Fruit fly (Drosophila melanogaster) whole organism, embryonic: ENCODE measurements around the gene Rab7.

Source experiments
- BEAF-32 ChIP-seq: fragments of 200-800 bp; sonication (Bioruptor generic); optimal IDR thresholded peaks from 3 replicates; lab custom pipeline; 2017; ENCODE audit warnings: missing biosample characterization, missing genetic modification characterization, mild to moderate bottlenecking, moderate library complexity, missing genetic modification reagents
- Bteb2 ChIP-seq: fragments of 200-800 bp; sonication (Bioruptor generic); optimal IDR thresholded peaks from 2 replicates; lab custom pipeline; 2016; ENCODE audit warnings: missing biosample characterization, missing genetic modification characterization
- C15 ChIP-seq: fragments of 200-800 bp; sonication (Bioruptor generic); IDR thresholded peaks from 3 replicates; pipeline ENCODE4 v1.3.6; 2022; ENCODE audit warnings: missing biosample characterization, missing genetic modification characterization
- CG10565 ChIP-seq: fragments of 200-800 bp; sonication (Bioruptor generic); optimal IDR thresholded peaks from 3 replicates; lab custom pipeline; 2016; ENCODE audit warnings: missing biosample characterization, mild to moderate bottlenecking, missing genetic modification characterization
- CG11085 ChIP-seq: fragments of 200-800 bp; sonication (Bioruptor generic); IDR thresholded peaks from 2 replicates; pipeline ENCODE4 v1.3.6; 2022; ENCODE audit warnings: missing biosample characterization, missing genetic modification characterization
- CG11696 ChIP-seq: fragments of 200-800 bp; sonication (Bioruptor generic); IDR thresholded peaks from 2 replicates; pipeline ENCODE4 v1.3.6; 2022; ENCODE audit warnings: missing biosample characterization, missing genetic modification characterization
- CG12236 ChIP-seq: fragments of 200-800 bp; sonication (Bioruptor generic); optimal IDR thresholded peaks from 2 replicates; lab custom pipeline; 2016; ENCODE audit warnings: missing biosample characterization, missing genetic modification characterization
- CG14050 ChIP-seq: fragments of 200-800 bp; sonication (Bioruptor generic); IDR thresholded peaks from 3 replicates; pipeline ENCODE4 v1.3.6; 2022; ENCODE audit warnings: missing biosample characterization, missing genetic modification characterization
- CG14860 ChIP-seq: fragments of 200-800 bp; sonication (Bioruptor generic); IDR thresholded peaks from 3 replicates; pipeline ENCODE4 v1.3.6; 2022; ENCODE audit warnings: missing biosample characterization, missing genetic modification characterization; ENCODE audit not compliant: partially characterized antibody
- CG16863 ChIP-seq: fragments of 200-800 bp; sonication (Bioruptor generic); optimal IDR thresholded peaks from 3 replicates; lab custom pipeline; 2016; ENCODE audit warnings: missing biosample characterization, missing genetic modification characterization
- CG17829 ChIP-seq: fragments of 200-800 bp; optimal IDR thresholded peaks from 2 replicates; lab custom pipeline; 2019; ENCODE audit warnings: missing biosample characterization, mild to moderate bottlenecking, missing genetic modification characterization, moderate library complexity
- CG2116 ChIP-seq: fragments of 200-800 bp; sonication (Bioruptor generic); optimal IDR thresholded peaks from 3 replicates; lab custom pipeline; 2018; ENCODE audit warnings: missing biosample characterization, mild to moderate bottlenecking, missing genetic modification characterization
- CG31224 ChIP-seq: fragments of 200-800 bp; sonication (Bioruptor generic); IDR thresholded peaks from 2 replicates; pipeline ENCODE4 v1.3.6; 2022; ENCODE audit warnings: missing biosample characterization, missing genetic modification characterization
- CG4730 ChIP-seq: fragments of 200-800 bp; sonication (Bioruptor generic); IDR thresholded peaks from 2 replicates; pipeline ENCODE4 v1.3.6; 2022; ENCODE audit warnings: missing biosample characterization, missing genetic modification characterization
- CG4854 ChIP-seq: fragments of 200-800 bp; sonication (Bioruptor generic); optimal IDR thresholded peaks from 2 replicates; lab custom pipeline; 2016; ENCODE audit warnings: missing biosample characterization, missing genetic modification characterization, inconsistent platforms
- CG6272 ChIP-seq: fragments of 200-800 bp; sonication (Bioruptor generic); IDR thresholded peaks from 2 replicates; pipeline ENCODE4 v1.3.6; 2022; ENCODE audit warnings: missing biosample characterization, missing genetic modification characterization
- CG7271 ChIP-seq: fragments of 200-800 bp; sonication (Bioruptor generic); optimal IDR thresholded peaks from 2 replicates; lab custom pipeline; 2018; ENCODE audit warnings: missing biosample characterization, mild to moderate bottlenecking, missing genetic modification characterization, moderate library complexity
- CG7357 ChIP-seq: fragments of 200-800 bp; sonication (Bioruptor generic); IDR thresholded peaks from 3 replicates; pipeline ENCODE4 v1.3.6; 2022; ENCODE audit warnings: missing biosample characterization, missing genetic modification characterization
- CG7786 ChIP-seq: fragments of 200-800 bp; sonication (Bioruptor generic); optimal IDR thresholded peaks from 2 replicates; lab custom pipeline; 2016; ENCODE audit warnings: missing biosample characterization, missing genetic modification characterization
- CG8089 ChIP-seq: fragments of 200-800 bp; sonication (Bioruptor generic); optimal IDR thresholded peaks from 3 replicates; lab custom pipeline; 2016; ENCODE audit warnings: missing biosample characterization, missing genetic modification characterization
- CG8281 ChIP-seq: fragments of 200-800 bp; sonication (Bioruptor generic); optimal IDR thresholded peaks from 2 replicates; lab custom pipeline; 2018; ENCODE audit warnings: missing biosample characterization, mild to moderate bottlenecking, missing genetic modification characterization, moderate library complexity
- CG8388 ChIP-seq: fragments of 200-800 bp; sonication (Bioruptor generic); optimal IDR thresholded peaks from 2 replicates; lab custom pipeline; 2019; ENCODE audit warnings: missing biosample characterization, mild to moderate bottlenecking, missing genetic modification characterization, moderate library complexity
- CG8924 ChIP-seq: fragments of 200-800 bp; optimal IDR thresholded peaks from 3 replicates; lab custom pipeline; 2019; ENCODE audit warnings: missing biosample characterization, mild to moderate bottlenecking, missing genetic modification characterization, moderate library complexity
- CkIIα-i1 ChIP-seq: fragments of 200-800 bp; sonication (Bioruptor generic); IDR thresholded peaks from 2 replicates; pipeline ENCODE4 v1.3.6; 2022; ENCODE audit warnings: missing biosample characterization, missing genetic modification characterization
- Dbx ChIP-seq: fragments of 200-800 bp; sonication (Bioruptor generic); IDR thresholded peaks from 3 replicates; pipeline ENCODE4 v1.3.6; 2022; ENCODE audit warnings: missing biosample characterization, missing genetic modification characterization
- Elba2 ChIP-seq: fragments of 200-800 bp; sonication (Bioruptor generic); optimal IDR thresholded peaks from 3 replicates; lab custom pipeline; 2016; ENCODE audit warnings: missing biosample characterization, missing genetic modification characterization
- HLH54F ChIP-seq: fragments of 200-800 bp; sonication (Bioruptor generic); optimal IDR thresholded peaks from 3 replicates; lab custom pipeline; 2016; ENCODE audit warnings: missing biosample characterization, missing genetic modification characterization
- Hand ChIP-seq: fragments of 200-800 bp; sonication (Bioruptor generic); optimal IDR thresholded peaks from 2 replicates; lab custom pipeline; 2017; ENCODE audit warnings: mild to moderate bottlenecking, missing biosample characterization, missing genetic modification reagents, missing genetic modification characterization
- Hey ChIP-seq: fragments of 200-800 bp; sonication (Bioruptor generic); optimal IDR thresholded peaks from 3 replicates; lab custom pipeline; 2018; ENCODE audit warnings: missing biosample characterization, mild to moderate bottlenecking, missing genetic modification characterization
- NC2α ChIP-seq: fragments of 200-800 bp; sonication (Bioruptor generic); optimal IDR thresholded peaks from 2 replicates; lab custom pipeline; 2016; ENCODE audit warnings: missing biosample characterization, missing genetic modification characterization
- Poxn ChIP-seq: fragments of 200-800 bp; sonication (Bioruptor generic); IDR thresholded peaks from 2 replicates; pipeline ENCODE4 v1.3.6; 2022; ENCODE audit warnings: missing biosample characterization, missing genetic modification characterization
- Scr ChIP-seq: fragments of 200-800 bp; sonication (Bioruptor generic); IDR thresholded peaks from 2 replicates; pipeline ENCODE4 v1.3.6; 2022; ENCODE audit warnings: missing biosample characterization, missing genetic modification characterization; ENCODE audit not compliant: partially characterized antibody
- TFAM ChIP-seq: fragments of 200-800 bp; sonication (Bioruptor generic); optimal IDR thresholded peaks from 2 replicates; lab custom pipeline; 2017; ENCODE audit warnings: missing biosample characterization, missing genetic modification characterization, inconsistent platforms
- ab ChIP-seq: fragments of 200-800 bp; sonication (Bioruptor generic); optimal IDR thresholded peaks from 2 replicates; lab custom pipeline; 2016; ENCODE audit warnings: missing biosample characterization, missing genetic modification characterization
- ato ChIP-seq: fragments of 200-800 bp; sonication (Bioruptor generic); IDR thresholded peaks from 2 replicates; pipeline ENCODE4 v1.3.6; 2022; ENCODE audit warnings: missing biosample characterization, missing genetic modification characterization; ENCODE audit not compliant: partially characterized antibody
- croc ChIP-seq: fragments of 200-800 bp; sonication (Bioruptor generic); conservative IDR thresholded peaks from 3 replicates; pipeline ENCODE4 v1.3.6; 2022; ENCODE audit warnings: missing biosample characterization, missing genetic modification characterization
- crol ChIP-seq: fragments of 200-800 bp; sonication (Bioruptor generic); IDR thresholded peaks from 2 replicates; pipeline ENCODE4 v1.3.6; 2022; ENCODE audit warnings: missing biosample characterization, missing genetic modification characterization
- dati ChIP-seq: fragments of 200-800 bp; sonication (Bioruptor generic); IDR thresholded peaks from 2 replicates; pipeline ENCODE4 v1.3.6; 2022; ENCODE audit warnings: missing biosample characterization, missing genetic modification characterization
- disco-r ChIP-seq: fragments of 200-800 bp; sonication (Bioruptor generic); optimal IDR thresholded peaks from 2 replicates; lab custom pipeline; 2016; ENCODE audit warnings: missing biosample characterization, missing genetic modification characterization
- kay ChIP-seq: fragments of 200-800 bp; sonication (Bioruptor generic); optimal IDR thresholded peaks from 2 replicates; lab custom pipeline; 2016; ENCODE audit warnings: missing biosample characterization, missing genetic modification characterization
- mam ChIP-seq: fragments of 200-800 bp; sonication (Bioruptor generic); optimal IDR thresholded peaks from 3 replicates; lab custom pipeline; 2016; ENCODE audit warnings: missing biosample characterization, missing genetic modification characterization
- psq ChIP-seq: fragments of 200-800 bp; sonication (Bioruptor generic); optimal IDR thresholded peaks from 2 replicates; lab custom pipeline; 2017; ENCODE audit warnings: missing biosample characterization, missing genetic modification characterization
- ranshi ChIP-seq: fragments of 200-800 bp; sonication (Bioruptor generic); IDR thresholded peaks from 2 replicates; pipeline ENCODE4 v1.3.6; 2022; ENCODE audit warnings: missing biosample characterization, missing genetic modification characterization
- repo ChIP-seq: fragments of 200-800 bp; sonication (Bioruptor generic); optimal IDR thresholded peaks from 2 replicates; lab custom pipeline; 2016; ENCODE audit warnings: missing biosample characterization, missing genetic modification characterization
- row ChIP-seq: fragments of 200-800 bp; sonication (Bioruptor generic); IDR thresholded peaks from 3 replicates; pipeline ENCODE4 v1.3.6; 2022; ENCODE audit warnings: missing biosample characterization, missing genetic modification characterization
- seq ChIP-seq: fragments of 200-800 bp; sonication (Bioruptor generic); IDR thresholded peaks from 2 replicates; pipeline ENCODE4 v1.3.6; 2022; ENCODE audit warnings: missing biosample characterization, missing genetic modification characterization
- sima ChIP-seq: fragments of 200-800 bp; sonication (Bioruptor generic); optimal IDR thresholded peaks from 2 replicates; lab custom pipeline; 2016; ENCODE audit warnings: missing biosample characterization, missing genetic modification characterization
- sob ChIP-seq: fragments of 200-800 bp; sonication (Bioruptor generic); IDR thresholded peaks from 2 replicates; pipeline ENCODE4 v1.3.6; 2022; ENCODE audit warnings: missing biosample characterization, missing genetic modification characterization
- ttk ChIP-seq: fragments of 200-800 bp; sonication (Bioruptor generic); IDR thresholded peaks from 2 replicates; pipeline ENCODE4 v2.1.2; 2022; ENCODE audit warnings: missing biosample characterization, missing genetic modification characterization
- zf30C ChIP-seq: fragments of 200-800 bp; sonication (Bioruptor generic); optimal IDR thresholded peaks from 3 replicates; lab custom pipeline; 2018; ENCODE audit warnings: missing biosample characterization, mild to moderate bottlenecking, missing genetic modification characterization

The Rab7 gene

DNA sequence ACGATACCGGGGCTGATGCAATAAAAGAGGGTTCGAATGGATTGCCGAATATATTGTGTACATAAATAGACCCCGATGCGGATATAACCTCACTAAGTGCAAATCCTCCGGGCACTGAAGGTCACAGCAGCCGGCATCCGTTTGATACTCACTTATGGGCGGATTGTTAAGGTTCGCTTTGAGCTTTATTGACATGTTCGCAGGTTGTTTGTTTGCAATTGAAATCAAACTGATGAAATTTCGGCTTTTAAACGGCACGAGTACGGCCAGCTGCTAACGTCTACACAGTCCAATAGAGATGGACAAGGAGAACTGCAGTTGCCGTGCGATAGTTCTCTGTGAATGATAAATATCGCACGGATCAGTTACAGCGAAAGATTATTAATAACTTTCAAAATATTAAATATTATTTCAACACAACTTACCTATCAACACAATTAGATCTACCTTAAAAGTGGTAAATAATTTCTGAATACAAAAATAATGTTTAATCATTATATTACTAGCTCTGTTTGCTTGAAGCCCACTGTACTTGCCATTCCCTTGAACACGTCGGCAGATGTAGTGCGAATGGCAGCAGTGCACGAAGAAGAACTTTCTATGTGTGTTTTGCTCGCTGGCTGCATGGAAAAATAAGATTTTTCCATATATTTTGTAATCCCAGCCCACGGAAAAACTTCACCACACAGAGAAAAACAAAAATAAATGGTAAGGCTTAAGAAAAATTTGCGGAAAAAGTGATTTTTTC, 34.5 kb upstream of the Rab7 start, which contains the start of the genes GluProRS and AP-1sigma (continued):
- peak; percentile 42 for TF ChIP-seq disco-r (GFP tag; lab: Kevin White, UChicago)
- no peak for TF ChIP-seq TFAM (GFP tag; lab: Kevin White, UChicago)
- peak; percentile 46 for TF ChIP-seq CG12236 (GFP tag; lab: Kevin White, UChicago)
- peak; percentile 52 for TF ChIP-seq CG8281 (tag; lab: Kevin White, UChicago)
- TF ChIP-seq seq (GFP tag; lab: Robert Waterston, UW) = peak; percentile 91
- TF ChIP-seq CG10565 = peak; percentile 53
- TF ChIP-seq HLH54F (GFP tag; lab: Kevin White, UChicago) = peak; percentile 86
- TF ChIP-seq CG7786 (GFP tag; lab: Kevin White, UChicago) = peak; percentile 82
- TF ChIP-seq Hand (GFP tag; lab: Kevin White, UChicago) = peak; percentile 58
- peak; percentile 70 for TF ChIP-seq CG2116
- peak; percentile 87 for TF ChIP-seq Poxn (GFP tag; lab: Robert Waterston, UW)
- TF ChIP-seq ato (GFP tag; lab: Robert Waterston, UW) = peak; percentile 67
- peak; percentile 95 for TF ChIP-seq ttk (GFP tag; lab: Robert Waterston, UW)
- peak; percentile 63 for TF ChIP-seq CG7271
- peak; percentile 90 for TF ChIP-seq CG11696
- peak; percentile 88; the same call in 2 of the 3 replicates for TF ChIP-seq C15
- TF ChIP-seq sob (GFP tag; lab: Robert Waterston, UW) = peak; percentile 96
- peak; percentile 89 for TF ChIP-seq kay (GFP tag; lab: Kevin White, UChicago)
- peak; percentile 93 for TF ChIP-seq CG14860 (GFP tag; lab: Robert Waterston, UW)
- 0 out of 2 replicates have a peak, but pooled peaks have one; percentile 42 for TF ChIP-seq CkIIα-i1 (GFP tag; lab: Robert Waterston, UW)
- TF ChIP-seq zf30C (GFP tag; lab: Kevin White, UChicago) = no peak
- peak; percentile 97 for TF ChIP-seq Scr (GFP tag; lab: Robert Waterston, UW)
- peak; percentile 55 for TF ChIP-seq ab (GFP tag; lab: Kevin White, UChicago)
- TF ChIP-seq mam (GFP tag; lab: Kevin White, UChicago) = peak; percentile 90
- peak; percentile 82 for TF ChIP-seq CG16863
- TF ChIP-seq Bteb2 (GFP tag; lab: Kevin White, UChicago) = peak; percentile 76
- TF ChIP-seq dati = peak; percentile 84
- peak; percentile 69 for TF ChIP-seq CG8089 (GFP tag; lab: Kevin White, UChicago)
- peak; percentile 73 for TF ChIP-seq Elba2 (GFP tag; lab: Kevin White, UChicago)
- peak; percentile 91 for TF ChIP-seq CG31224 (GFP tag; lab: Robert Waterston, UW)
- peak; percentile 92 for TF ChIP-seq croc (GFP tag; lab: Robert Waterston, UW)
- TF ChIP-seq CG6272 (GFP tag; lab: Robert Waterston, UW) = peak; percentile 95
- peak; percentile 98 for TF ChIP-seq Dbx (GFP tag; lab: Robert Waterston, UW)
- TF ChIP-seq CG8388 = peak; percentile 83
- peak; percentile 95 for TF ChIP-seq ranshi (GFP tag; lab: Robert Waterston, UW)
- TF ChIP-seq CG11085 (GFP tag; lab: Robert Waterston, UW) = peak; percentile 95
- TF ChIP-seq row (GFP tag; lab: Robert Waterston, UW) = peak; percentile 99
- peak; percentile 94 for TF ChIP-seq BEAF-32
- TF ChIP-seq CG8924 (tag; lab: Kevin White, UChicago) = peak; percentile 88
- TF ChIP-seq sima (GFP tag; lab: Kevin White, UChicago) = peak; percentile 39
- TF ChIP-seq NC2α = peak; percentile 30
- peak; percentile 93 for TF ChIP-seq CG4730 (GFP tag; lab: Robert Waterston, UW)
- TF ChIP-seq Hey = peak; percentile 42
- TF ChIP-seq repo (GFP tag; lab: Kevin White, UChicago) = peak; percentile 50
- peak; percentile 66 for TF ChIP-seq crol (GFP tag; lab: Robert Waterston, UW)
- TF ChIP-seq CG17829 (tag; lab: Kevin White, UChicago) = peak; percentile 89
- TF ChIP-seq CG14050 (GFP tag; lab: Robert Waterston, UW) = peak; percentile 90
- TF ChIP-seq psq (GFP tag; lab: Kevin White, UChicago) = peak; percentile 68
- TF ChIP-seq CG7357 (GFP tag; lab: Robert Waterston, UW) = peak; percentile 91
- TF ChIP-seq CG4854 (GFP tag; lab: Kevin White, UChicago) = peak; percentile 79
